Fruit fly (Drosophila melanogaster) whole organism, embryonic: Measurements from ENCODE around the gene CG33941.

Source experiments
- BtbVII ChIP-seq: fragments of 200-800 bp; sonication (Bioruptor generic); optimal IDR thresholded peaks from 3 replicates; lab custom pipeline; 2017; ENCODE audit warnings: missing biosample characterization, mild to moderate bottlenecking, missing genetic modification characterization
- CG10209 ChIP-seq: fragments of 200-800 bp; sonication (Bioruptor generic); optimal IDR thresholded peaks from 3 replicates; lab custom pipeline; 2017; ENCODE audit warnings: missing biosample characterization, mild to moderate bottlenecking, missing genetic modification characterization, missing genetic modification reagents
- CG10267 ChIP-seq: fragments of 200-800 bp; sonication (Bioruptor generic); optimal IDR thresholded peaks from 2 replicates; lab custom pipeline; 2018; ENCODE audit warnings: missing biosample characterization, mild to moderate bottlenecking, missing genetic modification characterization, moderate library complexity
- CG10431 ChIP-seq: fragments of 200-800 bp; sonication (Bioruptor generic); optimal IDR thresholded peaks from 3 replicates; lab custom pipeline; 2018; ENCODE audit warnings: missing biosample characterization, mild to moderate bottlenecking, missing genetic modification characterization
- CG10979 ChIP-seq: fragments of 200-800 bp; sonication (Bioruptor generic); optimal IDR thresholded peaks from 2 replicates; lab custom pipeline; 2018; ENCODE audit warnings: missing biosample characterization, mild to moderate bottlenecking, missing genetic modification characterization, moderate library complexity
- CG11456 ChIP-seq: fragments of 200-800 bp; sonication (Bioruptor generic); IDR thresholded peaks from 3 replicates; pipeline ENCODE4 v1.3.6; 2022; ENCODE audit warnings: missing biosample characterization, missing genetic modification characterization
- CG1233 ChIP-seq: fragments of 200-800 bp; sonication (Bioruptor generic); optimal IDR thresholded peaks from 4 replicates; lab custom pipeline; 2018; ENCODE audit warnings: missing biosample characterization, mild to moderate bottlenecking, missing genetic modification characterization
- CG13424 ChIP-seq: fragments of 200-800 bp; sonication (Bioruptor generic); optimal IDR thresholded peaks from 2 replicates; lab custom pipeline; 2019; ENCODE audit warnings: missing biosample characterization, mild to moderate bottlenecking, missing genetic modification characterization, moderate library complexity
- CG1602 ChIP-seq: fragments of 200-800 bp; sonication (Bioruptor generic); optimal IDR thresholded peaks from 3 replicates; lab custom pipeline; 2016; ENCODE audit warnings: missing biosample characterization, missing genetic modification characterization
- CG16815 ChIP-seq: fragments of 200-800 bp; sonication (Bioruptor generic); optimal IDR thresholded peaks from 3 replicates; lab custom pipeline; 2017; ENCODE audit warnings: missing biosample characterization, mild to moderate bottlenecking, missing genetic modification characterization
- CG17612 ChIP-seq: fragments of 200-800 bp; sonication (Bioruptor generic); IDR thresholded peaks from 2 replicates; pipeline ENCODE4 v1.3.6; 2022; ENCODE audit warnings: missing biosample characterization, missing genetic modification characterization
- CG17829 ChIP-seq: fragments of 200-800 bp; optimal IDR thresholded peaks from 2 replicates; lab custom pipeline; 2019; ENCODE audit warnings: missing biosample characterization, mild to moderate bottlenecking, missing genetic modification characterization, moderate library complexity
- CG2678 ChIP-seq: fragments of 200-800 bp; sonication (Bioruptor generic); optimal IDR thresholded peaks from 3 replicates; lab custom pipeline; 2019; ENCODE audit warnings: missing biosample characterization, mild to moderate bottlenecking, missing genetic modification characterization, moderate library complexity
- CG2875 ChIP-seq: fragments of 200-800 bp; sonication (Bioruptor generic); optimal IDR thresholded peaks from 2 replicates; lab custom pipeline; 2017; ENCODE audit warnings: missing biosample characterization, mild to moderate bottlenecking, missing genetic modification characterization, missing genetic modification reagents
- CG34422 ChIP-seq: fragments of 200-800 bp; sonication (Bioruptor generic); IDR thresholded peaks from 3 replicates; pipeline ENCODE4 v1.3.6; 2022; ENCODE audit warnings: missing biosample characterization, missing genetic modification characterization
- CG3726 ChIP-seq: fragments of 200-800 bp; sonication (Bioruptor generic); IDR thresholded peaks from 3 replicates; pipeline ENCODE4, ENCODE4 v1.3.6; 2022; ENCODE audit warnings: missing biosample characterization, missing genetic modification characterization
- CG6854 ChIP-seq: fragments of 200-800 bp; sonication (Bioruptor generic); optimal IDR thresholded peaks from 3 replicates; lab custom pipeline; 2017; ENCODE audit warnings: missing biosample characterization, mild to moderate bottlenecking, missing genetic modification characterization
- CG8089 ChIP-seq: fragments of 200-800 bp; sonication (Bioruptor generic); optimal IDR thresholded peaks from 3 replicates; lab custom pipeline; 2016; ENCODE audit warnings: missing biosample characterization, missing genetic modification characterization
- CHES-1-like ChIP-seq: fragments of 200-800 bp; sonication (Bioruptor generic); optimal IDR thresholded peaks from 2 replicates; lab custom pipeline; 2016; ENCODE audit warnings: missing biosample characterization, missing genetic modification characterization
- CoRest ChIP-seq: fragments of 200-800 bp; sonication (Bioruptor generic); optimal IDR thresholded peaks from 3 replicates; lab custom pipeline; 2018; ENCODE audit warnings: missing biosample characterization, mild to moderate bottlenecking, missing genetic modification characterization, moderate library complexity
- D19B ChIP-seq: fragments of 200-800 bp; sonication (Bioruptor generic); optimal IDR thresholded peaks from 2 replicates; lab custom pipeline; 2017; ENCODE audit warnings: missing biosample characterization, mild to moderate bottlenecking, missing genetic modification characterization
- Doc3 ChIP-seq: fragments of 200-800 bp; sonication (Bioruptor generic); IDR thresholded peaks from 3 replicates; pipeline ENCODE4 v1.3.6; 2022; ENCODE audit warnings: missing biosample characterization, missing genetic modification characterization; ENCODE audit not compliant: partially characterized antibody
- Dp ChIP-seq: fragments of 200-800 bp; sonication (Bioruptor generic); optimal IDR thresholded peaks from 2 replicates; lab custom pipeline; 2018; ENCODE audit warnings: missing biosample characterization, mild to moderate bottlenecking, missing genetic modification characterization, moderate library complexity
- GATAe ChIP-seq: fragments of 200-800 bp; sonication (Bioruptor generic); conservative IDR thresholded peaks from 2 replicates; pipeline ENCODE4 v1.3.6; 2022; ENCODE audit warnings: missing biosample characterization, missing genetic modification characterization
- HHEX ChIP-seq: fragments of 200-800 bp; sonication (Bioruptor generic); optimal IDR thresholded peaks from 3 replicates; lab custom pipeline; 2017; ENCODE audit warnings: missing biosample characterization, mild to moderate bottlenecking, missing genetic modification characterization, missing genetic modification reagents
- HLH54F ChIP-seq: fragments of 200-800 bp; sonication (Bioruptor generic); optimal IDR thresholded peaks from 3 replicates; lab custom pipeline; 2016; ENCODE audit warnings: missing biosample characterization, missing genetic modification characterization
- Hey ChIP-seq: fragments of 200-800 bp; sonication (Bioruptor generic); optimal IDR thresholded peaks from 3 replicates; lab custom pipeline; 2018; ENCODE audit warnings: missing biosample characterization, mild to moderate bottlenecking, missing genetic modification characterization
- Med ChIP-seq: fragments of 200-800 bp; sonication (Bioruptor generic); peaks from one replicate; lab custom pipeline; 2016; ENCODE audit warnings: missing biosample characterization, missing genetic modification characterization, mild to moderate bottlenecking, inconsistent platforms, moderate library complexity
- Myb ChIP-seq: fragments of 200-800 bp; sonication (Bioruptor generic); optimal IDR thresholded peaks from 2 replicates; lab custom pipeline; 2016; ENCODE audit warnings: missing biosample characterization, missing genetic modification characterization
- PHDP ChIP-seq: fragments of 200-800 bp; sonication (Bioruptor generic); optimal IDR thresholded peaks from 3 replicates; lab custom pipeline; 2018; ENCODE audit warnings: missing biosample characterization, mild to moderate bottlenecking, missing genetic modification characterization, moderate library complexity
- Six4 ChIP-seq: fragments of 200-800 bp; sonication (Bioruptor generic); optimal IDR thresholded peaks from 2 replicates; lab custom pipeline; 2016; ENCODE audit warnings: missing biosample characterization, missing genetic modification characterization
- Ssrp ChIP-seq: fragments of 200-800 bp; sonication (Bioruptor generic); optimal IDR thresholded peaks from 2 replicates; lab custom pipeline; 2018; ENCODE audit warnings: missing biosample characterization, mild to moderate bottlenecking, missing genetic modification characterization, moderate library complexity
- amos ChIP-seq: fragments of 200-800 bp; sonication (Bioruptor generic); IDR thresholded peaks from 2 replicates; pipeline ENCODE4 v1.3.6; 2022; ENCODE audit warnings: missing biosample characterization, missing genetic modification characterization; ENCODE audit not compliant: partially characterized antibody
- ci ChIP-seq: fragments of 200-800 bp; sonication (Bioruptor generic); IDR thresholded peaks from 3 replicates; pipeline ENCODE4 v1.3.6; 2022; ENCODE audit warnings: missing biosample characterization, missing genetic modification characterization
- fu2 ChIP-seq: fragments of 200-800 bp; sonication (Bioruptor generic); optimal IDR thresholded peaks from 2 replicates; lab custom pipeline; 2016; ENCODE audit warnings: missing biosample characterization, missing genetic modification characterization
- hb ChIP-seq: fragments of 200-800 bp; sonication (Bioruptor generic); IDR thresholded peaks from 3 replicates; pipeline ENCODE4 v1.3.6; 2022; ENCODE audit warnings: missing biosample characterization, missing genetic modification characterization; ENCODE audit not compliant: partially characterized antibody
- knrl ChIP-seq: fragments of 200-800 bp; sonication (Bioruptor generic); IDR thresholded peaks from 3 replicates; pipeline ENCODE4 v1.3.6; 2022; ENCODE audit warnings: missing biosample characterization, missing genetic modification characterization; ENCODE audit not compliant: partially characterized antibody
- nerfin-1 ChIP-seq: fragments of 200-800 bp; sonication (Bioruptor generic); optimal IDR thresholded peaks from 3 replicates; lab custom pipeline; 2019; ENCODE audit warnings: missing biosample characterization, mild to moderate bottlenecking, missing genetic modification characterization, moderate library complexity
- oc ChIP-seq: fragments of 200-800 bp; sonication (Bioruptor generic); optimal IDR thresholded peaks from 2 replicates; lab custom pipeline; 2018; ENCODE audit warnings: missing biosample characterization, mild to moderate bottlenecking, missing genetic modification characterization, moderate library complexity
- onecut ChIP-seq: fragments of 200-800 bp; sonication (Bioruptor generic); IDR thresholded peaks from 2 replicates; pipeline ENCODE4 v1.3.6; 2022; ENCODE audit warnings: missing biosample characterization, missing genetic modification characterization
- pum ChIP-seq: fragments of 200-800 bp; sonication (Bioruptor generic); optimal IDR thresholded peaks from 2 replicates; lab custom pipeline; 2016; ENCODE audit warnings: missing biosample characterization, missing genetic modification characterization
- sens ChIP-seq: fragments of 200-800 bp; sonication (Bioruptor generic); peaks from one replicate; lab custom pipeline; 2016; ENCODE audit warnings: missing biosample characterization, missing genetic modification characterization
- slou ChIP-seq: fragments of 200-800 bp; sonication (Bioruptor generic); optimal IDR thresholded peaks from 3 replicates; lab custom pipeline; 2016; ENCODE audit warnings: missing biosample characterization, missing genetic modification characterization
- sna ChIP-seq: fragments of 200-800 bp; sonication (Bioruptor generic); IDR thresholded peaks from 2 replicates; pipeline ENCODE4 v1.3.6; 2022; ENCODE audit warnings: missing biosample characterization, missing genetic modification characterization; ENCODE audit not compliant: partially characterized antibody
- so ChIP-seq: fragments of 200-800 bp; sonication (Bioruptor generic); IDR thresholded peaks from 3 replicates; pipeline ENCODE4 v1.3.6; 2022; ENCODE audit warnings: missing biosample characterization, missing genetic modification characterization
- sqz ChIP-seq: fragments of 200-800 bp; sonication (Bioruptor generic); optimal IDR thresholded peaks from 3 replicates; lab custom pipeline; 2018; ENCODE audit warnings: missing biosample characterization, mild to moderate bottlenecking, missing genetic modification characterization
- sr ChIP-seq: fragments of 200-800 bp; sonication (Bioruptor generic); IDR thresholded peaks from 3 replicates; pipeline ENCODE4 v1.3.6; 2022; ENCODE audit warnings: missing biosample characterization, missing genetic modification characterization
- tio ChIP-seq: fragments of 200-800 bp; sonication (Bioruptor generic); optimal IDR thresholded peaks from 2 replicates; lab custom pipeline; 2017; ENCODE audit warnings: missing biosample characterization, missing genetic modification characterization, inconsistent platforms

CG33941 gene

DNA sequence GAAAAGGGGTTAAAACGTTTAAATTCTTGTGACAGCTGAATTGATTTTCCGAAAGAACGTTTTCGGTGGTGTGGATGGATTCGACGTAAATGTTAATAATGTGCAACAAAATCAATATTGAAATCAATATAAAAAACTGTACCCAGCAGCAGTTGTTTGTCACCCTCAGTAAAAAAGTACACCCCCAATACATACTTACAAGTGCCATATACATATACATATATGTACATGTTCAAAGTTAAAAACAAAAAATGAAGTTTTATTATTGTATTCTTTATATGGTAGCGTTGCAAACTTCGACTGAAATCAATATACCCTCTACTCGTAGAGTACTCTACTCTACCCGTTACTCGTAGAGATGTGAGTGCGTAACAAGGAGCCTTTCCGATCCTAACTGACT is 20.2 kb downstream of the CG33941 start (continued):
- TF ChIP-seq slou (GFP tag; lab: Kevin White, UChicago) (no peak), sqz (GFP tag; lab: Kevin White, UChicago) (peak; percentile 67), CG16815 (GFP tag; lab: Kevin White, UChicago) (no peak), nerfin-1 (tag; lab: Kevin White, UChicago) (peak; percentile 2), CG6854 (GFP tag; lab: Kevin White, UChicago) (no peak), CG17829 (peak; percentile 10), Ssrp (no peak), CG13424 (tag; lab: Kevin White, UChicago) (no peak), Med (GFP tag; lab: Kevin White, UChicago) (peak; percentile 54), ci (GFP tag; lab: Robert Waterston, UW) (peak; percentile 11; the same call in 1 of the 3 replicates), hb (GFP tag; lab: Robert Waterston, UW) (no peak), CG2678 (tag; lab: Kevin White, UChicago) (peak; percentile 13), CG17612 (GFP tag; lab: Robert Waterston, UW) (no peak), CG2875 (GFP tag; lab: Kevin White, UChicago) (peak; percentile 21), CG8089 (GFP tag; lab: Kevin White, UChicago) (no peak), CG10431 (peak; percentile 30), sens (GFP tag; lab: Kevin White, UChicago) (peak; percentile 67), PHDP (tag; lab: Kevin White, UChicago) (peak; percentile 7), CG10267 (tag; lab: Kevin White, UChicago) (peak; percentile 11), CoRest (tag; lab: Kevin White, UChicago) (peak; percentile 4), CG3726 (GFP tag; lab: Robert Waterston, UW) (no peak), so (GFP tag; lab: Robert Waterston, UW) (no peak), sr (no peak), Doc3 (no peak), GATAe (GFP tag; lab: Robert Waterston, UW) (no peak)

dm6 chr4:488828-489560 is 21.7 kb downstream of the CG33941 start, which contains the start of gene Asator:
Asator (minus strand) TSS chr4:488994.
- no peak for TF ChIP-seq onecut (GFP tag; lab: Robert Waterston, UW)
- TF ChIP-seq Myb = peak; percentile 55
- peak; percentile 71 for TF ChIP-seq HLH54F (GFP tag; lab: Kevin White, UChicago)
- TF ChIP-seq HHEX (GFP tag; lab: Kevin White, UChicago) = peak; percentile 44
- no peak for TF ChIP-seq CG34422 (GFP tag; lab: Robert Waterston, UW)
- TF ChIP-seq CG17829 = peak; percentile 71
- peak; percentile 8 for TF ChIP-seq fu2
- peak; percentile 16 for TF ChIP-seq CG10431
- TF ChIP-seq CG1233 (GFP tag; lab: Kevin White, UChicago) = peak; percentile 25
- TF ChIP-seq tio (GFP tag; lab: Kevin White, UChicago) = no peak
- TF ChIP-seq knrl (GFP tag; lab: Robert Waterston, UW) = no peak
- peak; percentile 13 for TF ChIP-seq BtbVII (GFP tag; lab: Kevin White, UChicago)
- TF ChIP-seq CG10979 = peak; percentile 57
- TF ChIP-seq amos (GFP tag; lab: Robert Waterston, UW) = no peak
- peak; percentile 9 for TF ChIP-seq D19B (GFP tag; lab: Kevin White, UChicago)
- TF ChIP-seq CG11456 (GFP tag; lab: Robert Waterston, UW) = no peak
- peak; percentile 59 for TF ChIP-seq pum
- TF ChIP-seq oc (tag; lab: Kevin White, UChicago) = peak; percentile 51
- peak; percentile 48 for TF ChIP-seq CG1602 (GFP tag; lab: Kevin White, UChicago)
- TF ChIP-seq CG10209 (GFP tag; lab: Kevin White, UChicago) = peak; percentile 61
- TF ChIP-seq so (GFP tag; lab: Robert Waterston, UW) = no peak
- peak; percentile 58 for TF ChIP-seq Six4 (GFP tag; lab: Kevin White, UChicago)
- TF ChIP-seq Dp (GFP tag; lab: Kevin White, UChicago) = no peak
- peak; percentile 46 for TF ChIP-seq CHES-1-like
- no peak for TF ChIP-seq Hey (tag; lab: Kevin White, UChicago)
- TF ChIP-seq sna (GFP tag; lab: Robert Waterston, UW) = no peak
